Worm (Caenorhabditis elegans): ENCODE results near the gene mpz-4.

- TF ChIP-seq rnt-1 (tag; optimal IDR thresholded peaks at IDR 0.05) (no peak), snpc-4 (tag; optimal IDR thresholded peaks at IDR 0.05) (no peak), nhr-28 (tag; optimal IDR thresholded peaks at IDR 0.05) (no peak), nhr-84 (tag; optimal IDR thresholded peaks at IDR 0.05) (no peak), ztf-4 (tag; optimal IDR thresholded peaks at IDR 0.05) (no peak), sox-4 (tag; optimal IDR thresholded peaks at IDR 0.05) (no peak), efl-1 (optimal IDR thresholded peaks at IDR 0.05) (no peak), efl-1 (GFP tag; optimal IDR thresholded peaks at IDR 0.05 in 1 of 2) (no peak), pqm-1 (tag; optimal IDR thresholded peaks at IDR 0.05) (no peak), pag-3 (tag; optimal IDR thresholded peaks at IDR 0.05; ENCODE audit: borderline replicate concordance, insufficient read depth) (no peak)
Observed at ce11 chrIV:4842030-4842429, 14.9 kb upstream of the mpz-4 start.

Data from whole organism, L1 larva.